Fruit fly (Drosophila melanogaster): ENCODE measurements around the gene CheB38c.

DNA sequence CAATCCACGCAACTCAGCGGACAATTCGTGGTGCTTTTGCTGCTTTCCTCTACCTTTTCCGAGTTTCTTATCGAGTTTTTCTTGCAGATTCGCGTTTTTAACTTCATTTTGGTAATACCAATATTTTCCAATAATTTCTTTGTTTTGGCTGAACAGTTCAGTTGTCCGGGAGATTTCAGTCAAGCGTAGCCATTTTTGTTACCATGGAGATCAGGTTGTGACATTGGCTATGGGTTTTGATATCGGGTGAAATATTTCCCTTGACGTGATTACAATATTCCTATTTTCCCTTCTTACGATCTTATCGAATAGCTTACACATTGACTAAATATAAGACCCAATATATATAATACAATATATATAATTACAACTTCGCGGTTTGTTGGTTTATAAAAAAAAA is 14.8 kb upstream of the CheB38c start, which contains the start of gene Oseg5:
- TF ChIP-seq CTCF (optimal IDR thresholded peaks at IDR 0.05) (peak; percentile 19 to 56), CG8478 (optimal IDR thresholded peaks at IDR 0.05) (no peak)
